Fruit fly (Drosophila melanogaster) whole organism, prepupa: ENCODE results near the gene CG10428.

Source experiments
- CG10631 ChIP-seq: fragments of 200-800 bp; sonication (Bioruptor generic); optimal IDR thresholded peaks from 2 replicates; lab custom pipeline; 2016; ENCODE audit warnings: missing biosample characterization, missing genetic modification characterization
- CG10669 ChIP-seq: fragments of 200-800 bp; sonication (Bioruptor generic); optimal IDR thresholded peaks from 3 replicates; lab custom pipeline; 2018; ENCODE audit warnings: missing biosample characterization, mild to moderate bottlenecking, missing genetic modification characterization, moderate library complexity
- CG11762 ChIP-seq: fragments of 200-800 bp; sonication (Bioruptor generic); optimal IDR thresholded peaks from 3 replicates; lab custom pipeline; 2016; ENCODE audit warnings: missing biosample characterization, missing genetic modification characterization; ENCODE audit not compliant: insufficient read depth
- CG11902 ChIP-seq: fragments of 200-800 bp; sonication (Bioruptor generic); optimal IDR thresholded peaks from 3 replicates; lab custom pipeline; 2016; ENCODE audit warnings: missing biosample characterization, missing genetic modification characterization
- CG15336 ChIP-seq: fragments of 200-800 bp; sonication (Bioruptor generic); IDR thresholded peaks from 2 replicates; pipeline ENCODE4 v1.3.6; 2022; ENCODE audit warnings: missing biosample characterization, missing genetic modification characterization
- CG1621 ChIP-seq: fragments of 200-800 bp; sonication (Bioruptor generic); optimal IDR thresholded peaks from 3 replicates; lab custom pipeline; 2018; ENCODE audit warnings: missing biosample characterization, mild to moderate bottlenecking, missing genetic modification characterization
- CG3032 ChIP-seq: fragments of 200-800 bp; optimal IDR thresholded peaks from 2 replicates; lab custom pipeline; 2019; ENCODE audit warnings: missing biosample characterization, mild to moderate bottlenecking, missing genetic modification characterization, moderate library complexity
- CG31627 ChIP-seq: fragments of 200-800 bp; sonication (Bioruptor generic); optimal IDR thresholded peaks from 3 replicates; lab custom pipeline; 2016; ENCODE audit warnings: missing biosample characterization, missing genetic modification characterization
- CG32006 ChIP-seq: fragments of 200-800 bp; sonication (Bioruptor generic); optimal IDR thresholded peaks from 3 replicates; lab custom pipeline; 2017; ENCODE audit warnings: missing biosample characterization, mild to moderate bottlenecking, missing genetic modification characterization
- CG34406 ChIP-seq: fragments of 200-800 bp; sonication (Bioruptor generic); optimal IDR thresholded peaks from 3 replicates; lab custom pipeline; 2016; ENCODE audit warnings: missing biosample characterization, missing genetic modification characterization
- CG4318 ChIP-seq: fragments of 200-800 bp; sonication (Bioruptor generic); optimal IDR thresholded peaks from 3 replicates; lab custom pipeline; 2017; ENCODE audit warnings: missing biosample characterization, mild to moderate bottlenecking, missing genetic modification characterization
- CG6163 ChIP-seq: fragments of 200-800 bp; sonication (Bioruptor generic); IDR thresholded peaks from 3 replicates; pipeline ENCODE4 v1.3.6; 2022; ENCODE audit warnings: missing biosample characterization, missing genetic modification characterization
- CG6276 ChIP-seq: fragments of 200-800 bp; sonication (Bioruptor generic); optimal IDR thresholded peaks from 2 replicates; lab custom pipeline; 2017; ENCODE audit warnings: missing biosample characterization, mild to moderate bottlenecking, missing genetic modification characterization
- CG6808 ChIP-seq: fragments of 200-800 bp; sonication (Bioruptor generic); optimal IDR thresholded peaks from 3 replicates; lab custom pipeline; 2017; ENCODE audit warnings: missing biosample characterization, missing genetic modification characterization, mild to moderate bottlenecking, moderate library complexity, missing genetic modification reagents
- CG6854 ChIP-seq: fragments of 200-800 bp; sonication (Bioruptor generic); optimal IDR thresholded peaks from 2 replicates; lab custom pipeline; 2017; ENCODE audit warnings: missing biosample characterization, mild to moderate bottlenecking, missing genetic modification characterization
- CG7368 ChIP-seq: fragments of 200-800 bp; sonication (Bioruptor generic); optimal IDR thresholded peaks from 3 replicates; lab custom pipeline; 2016; ENCODE audit warnings: missing biosample characterization, missing genetic modification characterization
- CG8119 ChIP-seq: fragments of 200-800 bp; sonication (Bioruptor generic); IDR thresholded peaks from 3 replicates; pipeline ENCODE4 v1.3.6; 2022; ENCODE audit warnings: missing biosample characterization, missing genetic modification characterization
- CG8319 ChIP-seq: fragments of 200-800 bp; sonication (Bioruptor generic); optimal IDR thresholded peaks from 3 replicates; lab custom pipeline; 2016; ENCODE audit warnings: missing biosample characterization, missing genetic modification characterization
- CG8632 ChIP-seq: fragments of 200-800 bp; sonication (Bioruptor generic); optimal IDR thresholded peaks from 3 replicates; lab custom pipeline; 2016; ENCODE audit warnings: missing biosample characterization, missing genetic modification characterization
- CG9139 ChIP-seq: fragments of 200-800 bp; sonication (Bioruptor generic); optimal IDR thresholded peaks from 3 replicates; lab custom pipeline; 2017; ENCODE audit warnings: missing biosample characterization, mild to moderate bottlenecking, missing genetic modification characterization
- Eip75B ChIP-seq: fragments of 200-800 bp; sonication (Bioruptor generic); optimal IDR thresholded peaks from 3 replicates; lab custom pipeline; 2016; ENCODE audit warnings: missing biosample characterization, missing genetic modification characterization
- Eip78C ChIP-seq: fragments of 200-800 bp; sonication (Bioruptor generic); peaks from one replicate; lab custom pipeline; 2016; ENCODE audit warnings: missing biosample characterization, missing genetic modification characterization
- Ets21C ChIP-seq: fragments of 200-800 bp; sonication (Bioruptor generic); optimal IDR thresholded peaks from 3 replicates; lab custom pipeline; 2016; ENCODE audit warnings: missing biosample characterization, missing genetic modification characterization
- Hr39 ChIP-seq: fragments of 200-800 bp; sonication (Bioruptor generic); optimal IDR thresholded peaks from 2 replicates; lab custom pipeline; 2016; ENCODE audit warnings: missing biosample characterization, missing genetic modification characterization
- Hr4 ChIP-seq: fragments of 200-800 bp; sonication (Bioruptor generic); optimal IDR thresholded peaks from 3 replicates; lab custom pipeline; 2016; ENCODE audit warnings: missing biosample characterization, missing genetic modification characterization
- Lpt ChIP-seq: fragments of 200-800 bp; sonication (Bioruptor generic); optimal IDR thresholded peaks from 3 replicates; lab custom pipeline; 2016; ENCODE audit warnings: missing biosample characterization, missing genetic modification characterization
- OdsH ChIP-seq: fragments of 200-800 bp; sonication (Bioruptor generic); optimal IDR thresholded peaks from 3 replicates; lab custom pipeline; 2016; ENCODE audit warnings: missing biosample characterization, missing genetic modification characterization
- Smox ChIP-seq: fragments of 200-800 bp; sonication (Bioruptor generic); optimal IDR thresholded peaks from 3 replicates; lab custom pipeline; 2016; ENCODE audit warnings: missing biosample characterization, missing genetic modification characterization
- Sox102F ChIP-seq: fragments of 200-800 bp; sonication (Bioruptor generic); optimal IDR thresholded peaks from 2 replicates; lab custom pipeline; 2016; ENCODE audit warnings: missing biosample characterization, mild to moderate bottlenecking, missing genetic modification characterization
- Sox14 ChIP-seq: fragments of 200-800 bp; sonication (Bioruptor generic); optimal IDR thresholded peaks from 3 replicates; lab custom pipeline; 2016; ENCODE audit warnings: missing biosample characterization, missing genetic modification characterization
- Sox15 ChIP-seq: fragments of 200-800 bp; sonication (Bioruptor generic); optimal IDR thresholded peaks from 3 replicates; lab custom pipeline; 2016; ENCODE audit warnings: missing biosample characterization, missing genetic modification characterization
- achi ChIP-seq: fragments of 200-800 bp; sonication (Bioruptor generic); optimal IDR thresholded peaks from 3 replicates; lab custom pipeline; 2016; ENCODE audit warnings: missing biosample characterization, missing genetic modification characterization
- cyc ChIP-seq: fragments of 200-800 bp; sonication (Bioruptor generic); optimal IDR thresholded peaks from 3 replicates; lab custom pipeline; 2016; ENCODE audit warnings: missing biosample characterization, missing genetic modification characterization
- dac ChIP-seq: fragments of 200-800 bp; sonication (Bioruptor generic); optimal IDR thresholded peaks from 2 replicates; lab custom pipeline; 2017; ENCODE audit warnings: missing biosample characterization, mild to moderate bottlenecking, missing genetic modification characterization
- dsx ChIP-seq: fragments of 200-800 bp; optimal IDR thresholded peaks from 3 replicates; lab custom pipeline; 2019; ENCODE audit warnings: missing biosample characterization, mild to moderate bottlenecking, missing genetic modification characterization, moderate library complexity; ENCODE audit not compliant: poor library complexity, severe bottlenecking
- eg ChIP-seq: fragments of 200-800 bp; sonication (Bioruptor generic); IDR thresholded peaks from 3 replicates; pipeline ENCODE4 v1.3.6; 2022; ENCODE audit warnings: missing biosample characterization, missing genetic modification characterization
- lz ChIP-seq: fragments of 200-800 bp; sonication (Bioruptor generic); optimal IDR thresholded peaks from 3 replicates; lab custom pipeline; 2016; ENCODE audit warnings: missing biosample characterization, missing genetic modification characterization
- salr ChIP-seq, 2 experiments: fragments of 200-800 bp; sonication (Bioruptor generic); optimal IDR thresholded peaks; 3 replicates each; lab custom pipeline; 2016 to 2018; ENCODE audit warnings: missing biosample characterization in 2 of 2, missing genetic modification characterization in 2 of 2, mild to moderate bottlenecking in 1 of 2
- spab ChIP-seq: fragments of 200-800 bp; sonication (Bioruptor generic); optimal IDR thresholded peaks from 2 replicates; lab custom pipeline; 2017; ENCODE audit warnings: missing biosample characterization, mild to moderate bottlenecking, missing genetic modification characterization, missing genetic modification reagents
- ss ChIP-seq, 2 experiments: fragments of 200-800 bp; sonication (Bioruptor generic); optimal IDR thresholded peaks; 2 replicates in 1 of 2; 3 replicates in 1 of 2; lab custom pipeline; 2017 to 2018; ENCODE audit warnings: mild to moderate bottlenecking in 2 of 2, missing biosample characterization in 2 of 2, missing genetic modification characterization in 2 of 2, moderate library complexity in 1 of 2
- svp ChIP-seq: fragments of 200-800 bp; sonication (Bioruptor generic); peaks from one replicate; lab custom pipeline; 2016; ENCODE audit warnings: missing biosample characterization, missing genetic modification characterization
- topi ChIP-seq: fragments of 200-800 bp; sonication (Bioruptor generic); optimal IDR thresholded peaks from 3 replicates; lab custom pipeline; 2016; ENCODE audit warnings: missing biosample characterization, missing genetic modification characterization
- vri ChIP-seq: fragments of 200-800 bp; sonication (Bioruptor generic); optimal IDR thresholded peaks from 3 replicates; lab custom pipeline; 2016; ENCODE audit warnings: missing biosample characterization, mild to moderate bottlenecking, missing genetic modification characterization

CG10428 gene

DNA sequence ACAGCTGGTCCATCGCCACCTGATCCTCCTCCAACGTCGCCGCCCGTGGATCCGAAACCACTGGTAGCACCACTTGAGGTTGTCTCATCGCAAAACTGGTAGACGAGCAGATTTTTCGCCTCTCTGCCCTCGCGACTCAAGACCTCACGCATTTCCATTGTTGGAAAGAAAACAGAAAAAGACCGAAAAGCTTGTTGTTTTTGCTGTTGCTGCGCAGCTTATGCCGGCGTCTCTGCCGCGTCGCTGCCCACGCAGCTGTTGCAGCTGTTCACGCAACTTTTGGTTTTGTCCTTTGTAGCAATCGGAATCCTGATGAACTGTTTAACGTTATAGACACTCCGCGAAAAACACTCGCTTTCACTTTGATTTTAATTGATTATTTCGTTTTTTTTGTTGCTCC is 5.4 kb upstream of the CG10428 start:
- no peak for TF ChIP-seq Ets21C (GFP tag; lab: Kevin White, UChicago)
- no peak for TF ChIP-seq CG11762 (GFP tag; lab: Kevin White, UChicago)
- TF ChIP-seq ss (GFP tag; optimal IDR thresholded peaks at IDR 0.05; lab: Kevin White, UChicago): peak; percentile 68 to 69
- TF ChIP-seq dsx: peak; percentile 46
- peak; percentile 38 for TF ChIP-seq CG6854 (GFP tag; lab: Kevin White, UChicago)
- TF ChIP-seq CG6808 (GFP tag; lab: Kevin White, UChicago): peak; percentile 43
- peak; percentile 42 for TF ChIP-seq Eip78C

- no peak for TF ChIP-seq CG4318
- TF ChIP-seq CG7368 (GFP tag; lab: Kevin White, UChicago): no peak
- TF ChIP-seq Hr39 (GFP tag; lab: Kevin White, UChicago): no peak
- TF ChIP-seq CG6854 (GFP tag; lab: Kevin White, UChicago): no peak
- no peak for TF ChIP-seq CG31627 (GFP tag; lab: Kevin White, UChicago)
- TF ChIP-seq Eip78C: peak; percentile 25
- peak; percentile 95 for TF ChIP-seq achi (GFP tag; lab: Kevin White, UChicago)
- TF ChIP-seq ss (GFP tag; optimal IDR thresholded peaks at IDR 0.05; lab: Kevin White, UChicago): no peak
- no peak for TF ChIP-seq OdsH
- TF ChIP-seq Ets21C (GFP tag; lab: Kevin White, UChicago): no peak
- no peak for TF ChIP-seq Eip75B (GFP tag; lab: Kevin White, UChicago)
- no peak for TF ChIP-seq CG11902
- TF ChIP-seq Sox14 (GFP tag; lab: Kevin White, UChicago): peak; percentile 18
- no peak for TF ChIP-seq CG32006 (GFP tag; lab: Kevin White, UChicago)
- no peak for TF ChIP-seq Hr4
- peak; percentile 82 for TF ChIP-seq vri (GFP tag; lab: Kevin White, UChicago)
Measured at dm6 chr2L:18943797-18944174, 4.9 kb upstream of the CG10428 start, which contains the start of gene ssp3. Gene ssp3 (minus strand): TSS chr2L:18943960.

dm6 chr2L:18944175-18945012 is 4.3 kb upstream of the CG10428 start:
- TF ChIP-seq CG10631 (GFP tag; lab: Kevin White, UChicago): no peak
- TF ChIP-seq eg (GFP tag; lab: Robert Waterston, UW): no peak
- peak; percentile 35 for TF ChIP-seq dsx
- TF ChIP-seq svp (GFP tag; lab: Kevin White, UChicago): peak; percentile 90
- peak; percentile 41 for TF ChIP-seq CG6854 (GFP tag; lab: Kevin White, UChicago)
- no peak for TF ChIP-seq salr (GFP tag; optimal IDR thresholded peaks at IDR 0.05; lab: Kevin White, UChicago)
- peak; percentile 38 to 65 for TF ChIP-seq ss (GFP tag; optimal IDR thresholded peaks at IDR 0.05; lab: Kevin White, UChicago)
- no peak for TF ChIP-seq CG6163 (GFP tag; lab: Robert Waterston, UW)
- no peak for TF ChIP-seq cyc (GFP tag; lab: Kevin White, UChicago)
- peak; percentile 68 for TF ChIP-seq Eip78C
- TF ChIP-seq CG6276 (GFP tag; lab: Kevin White, UChicago): no peak
- TF ChIP-seq Eip75B (GFP tag; lab: Kevin White, UChicago): peak; percentile 47
- TF ChIP-seq CG3032 (tag; lab: Kevin White, UChicago): no peak
- TF ChIP-seq Sox15 (GFP tag; lab: Kevin White, UChicago): no peak
- TF ChIP-seq spab: no peak
- TF ChIP-seq CG8319: no peak
- TF ChIP-seq Lpt: no peak
- no peak for TF ChIP-seq Hr4
- no peak for TF ChIP-seq CG10669 (GFP tag; lab: Kevin White, UChicago)
- no peak for TF ChIP-seq CG8632 (GFP tag; lab: Kevin White, UChicago)
- TF ChIP-seq CG6808 (GFP tag; lab: Kevin White, UChicago): peak; percentile 0
- TF ChIP-seq CG32006 (GFP tag; lab: Kevin White, UChicago): no peak
- TF ChIP-seq dac (GFP tag; lab: Kevin White, UChicago): no peak
- no peak for TF ChIP-seq vri (GFP tag; lab: Kevin White, UChicago)
- no peak for TF ChIP-seq CG4318
- no peak for TF ChIP-seq Sox14 (GFP tag; lab: Kevin White, UChicago)
- TF ChIP-seq Ets21C (GFP tag; lab: Kevin White, UChicago): no peak
- peak; percentile 99 for TF ChIP-seq CG1621 (tag; lab: Kevin White, UChicago)
- no peak for TF ChIP-seq CG9139 (GFP tag; lab: Kevin White, UChicago)
- peak; percentile 12 for TF ChIP-seq topi (GFP tag; lab: Kevin White, UChicago)
- TF ChIP-seq achi (GFP tag; lab: Kevin White, UChicago): peak; percentile 56
- no peak for TF ChIP-seq Sox102F
- no peak for TF ChIP-seq CG15336 (GFP tag; lab: Robert Waterston, UW)
- no peak for TF ChIP-seq CG8119
- no peak for TF ChIP-seq lz (GFP tag; lab: Kevin White, UChicago)
- no peak for TF ChIP-seq CG34406 (GFP tag; lab: Kevin White, UChicago)
- TF ChIP-seq Smox (GFP tag; lab: Kevin White, UChicago): no peak
- no peak for TF ChIP-seq CG11762 (GFP tag; lab: Kevin White, UChicago)
